Worm (Caenorhabditis elegans): ENCODE data around the gene F29A7.8.
A peak's percentile ranks its signal among the peaks of the same experiment; 100 is the strongest.

F29A7.8 gene

ce11 chrII:2752536-2752935 lies 5.3 kb downstream of the F29A7.8 start, which contains the start of gene F29A7.6 (continued):
- no peak for TF ChIP-seq ceh-32 (tag; optimal IDR thresholded peaks at IDR 0.05; ENCODE audit: poor library complexity)
- no peak for TF ChIP-seq ztf-11 (tag; optimal IDR thresholded peaks at IDR 0.05)
- TF ChIP-seq vab-7 (GFP tag; IDR thresholded peaks at IDR 0.05): no peak
- peak; percentile 67; the same call in 1 of the 2 replicates for TF ChIP-seq ZK337.2 (GFP tag; IDR thresholded peaks at IDR 0.05)
- TF ChIP-seq daf-12 (tag; optimal IDR thresholded peaks at IDR 0.05): no peak
- TF ChIP-seq Y5F2A.4 (GFP tag; optimal IDR thresholded peaks at IDR 0.05): no peak
- no peak for TF ChIP-seq lin-39 (tag; optimal IDR thresholded peaks at IDR 0.05)
- TF ChIP-seq D1046.2 (GFP tag; IDR thresholded peaks at IDR 0.05): no peak
- TF ChIP-seq rbr-2 (tag; optimal IDR thresholded peaks at IDR 0.05): peak; percentile 49
- TF ChIP-seq zfp-3 (GFP tag; conservative IDR thresholded peaks at IDR 0.05): no peak
- TF ChIP-seq ceh-28 (tag; optimal IDR thresholded peaks at IDR 0.05): no peak
- TF ChIP-seq ama-1 (optimal IDR thresholded peaks at IDR 0.05): no peak
- TF ChIP-seq lin-15B (tag; optimal IDR thresholded peaks at IDR 0.05): no peak
- no peak for TF ChIP-seq dmd-8 (GFP tag; IDR thresholded peaks at IDR 0.05)
- TF ChIP-seq php-3 (GFP tag; IDR thresholded peaks at IDR 0.05): no peak
- no peak for TF ChIP-seq R02D3.7 (tag; optimal IDR thresholded peaks at IDR 0.05)
- no peak for TF ChIP-seq mep-1 (tag; optimal IDR thresholded peaks at IDR 0.05)
- TF ChIP-seq cey-2 (tag; optimal IDR thresholded peaks at IDR 0.05; ENCODE audit: borderline replicate concordance, insufficient read depth): no peak
- TF ChIP-seq lin-29 (GFP tag; IDR thresholded peaks at IDR 0.05): no peak
- no peak for TF ChIP-seq jun-1 (tag; optimal IDR thresholded peaks at IDR 0.05)
- TF ChIP-seq dmd-6 (GFP tag; IDR thresholded peaks at IDR 0.05): peak; percentile 50; the same call in 1 of the 2 replicates
- TF ChIP-seq dpl-1 (GFP tag; optimal IDR thresholded peaks at IDR 0.05): peak; percentile 56
- no peak for TF ChIP-seq ceh-82 (tag; optimal IDR thresholded peaks at IDR 0.05)
- no peak for TF ChIP-seq ceh-20 (GFP tag; IDR thresholded peaks at IDR 0.05)
- no peak for TF ChIP-seq Y48G9A.11 (GFP tag; IDR thresholded peaks at IDR 0.05)
- no peak for TF ChIP-seq ctbp-1 (GFP tag; IDR thresholded peaks at IDR 0.05)
- no peak for TF ChIP-seq attf-4 (tag; optimal IDR thresholded peaks at IDR 0.05)
- no peak for TF ChIP-seq mdt-29 (GFP tag; IDR thresholded peaks at IDR 0.05)
- TF ChIP-seq dmd-9 (GFP tag; IDR thresholded peaks at IDR 0.05): 0 out of 2 replicates have a peak, but pooled peaks have one; percentile 26
- peak in 1 of 2 experiments; percentile 80 for TF ChIP-seq hif-1 (tag; optimal IDR thresholded peaks at IDR 0.05)
- TF ChIP-seq unc-130 (GFP tag; optimal IDR thresholded peaks at IDR 0.05): peak; percentile 69
- no peak for TF ChIP-seq daf-8 (GFP tag; IDR thresholded peaks at IDR 0.05)
- TF ChIP-seq mxl-2 (GFP tag; conservative IDR thresholded peaks at IDR 0.05): no peak
- TF ChIP-seq unc-39 (tag; optimal IDR thresholded peaks at IDR 0.05): no peak
- TF ChIP-seq zip-2 (tag; optimal IDR thresholded peaks at IDR 0.05): no peak
- TF ChIP-seq pha-4 (GFP tag; IDR thresholded peaks at IDR 0.05): no peak
- TF ChIP-seq pha-4 (tag; optimal IDR thresholded peaks at IDR 0.05): no peak
- no peak for TF ChIP-seq F26F4.8 (GFP tag; conservative IDR thresholded peaks at IDR 0.05)
- TF ChIP-seq F10B5.3 (tag; optimal IDR thresholded peaks at IDR 0.05): no peak
- TF ChIP-seq egl-43 (GFP tag; IDR thresholded peaks at IDR 0.05): no peak
- no peak for TF ChIP-seq spr-1 (tag; optimal IDR thresholded peaks at IDR 0.05)
- peak; percentile 10 for TF ChIP-seq F49E8.2 (tag; optimal IDR thresholded peaks at IDR 0.05; ENCODE audit: borderline replicate concordance)
- TF ChIP-seq nhr-237 (tag; optimal IDR thresholded peaks at IDR 0.05): no peak
- TF ChIP-seq dve-1 (tag; optimal IDR thresholded peaks at IDR 0.05; ENCODE audit: insufficient read depth): no peak
- no peak for TF ChIP-seq nhr-42 (GFP tag; IDR thresholded peaks at IDR 0.05)
